Worm (Caenorhabditis elegans) whole organism, L3 larva: ENCODE results near the gene bgal-2.

Experiments
- R02D3.7 ChIP-seq: fragments of 150-350 bp; optimal IDR thresholded peaks from 2 replicates; lab custom pipeline; 2014; ENCODE audit warnings: missing biosample characterization, missing genetic modification characterization
- ZK546.5 ChIP-seq: sonication (generic microtip); optimal IDR thresholded peaks from 2 replicates; lab custom pipeline; 2017; ENCODE audit warnings: missing biosample characterization, missing genetic modification characterization
- ceh-16 ChIP-seq: sonication (generic microtip); optimal IDR thresholded peaks from 2 replicates; lab custom pipeline; 2017; ENCODE audit warnings: missing biosample characterization, missing genetic modification characterization
- ceh-82 ChIP-seq: fragments of 150-350 bp; optimal IDR thresholded peaks from 2 replicates; lab custom pipeline; 2014; ENCODE audit warnings: missing biosample characterization, missing genetic modification characterization
- ceh-9 ChIP-seq: sonication (generic microtip); optimal IDR thresholded peaks from 2 replicates; lab custom pipeline; 2018; ENCODE audit warnings: missing biosample characterization, missing genetic modification characterization
- daf-12 ChIP-seq: fragments of 150-350 bp; optimal IDR thresholded peaks from 2 replicates; lab custom pipeline; 2014; ENCODE audit warnings: missing biosample characterization, missing genetic modification reagents, missing genetic modification characterization
- egl-27 ChIP-seq: sonication (generic microtip); optimal IDR thresholded peaks from 4 replicates; lab custom pipeline; 2017; ENCODE audit warnings: missing biosample characterization, missing genetic modification reagents, missing genetic modification characterization
- egl-5 ChIP-seq: fragments of 150-350 bp; optimal IDR thresholded peaks from 2 replicates; lab custom pipeline; 2017; ENCODE audit warnings: missing biosample characterization, missing genetic modification reagents, missing genetic modification characterization, inconsistent platforms
- elt-1 ChIP-seq: fragments of 150-350 bp; optimal IDR thresholded peaks from 2 replicates; lab custom pipeline; 2014; ENCODE audit warnings: missing biosample characterization, missing genetic modification characterization
- elt-2 ChIP-seq: sonication (generic microtip); optimal IDR thresholded peaks from 2 replicates; lab custom pipeline; 2016; ENCODE audit warnings: missing genetic modification reagents, mild to moderate bottlenecking, missing genetic modification characterization, missing compliant biosample characterization
- elt-3 ChIP-seq, 3 experiments: fragments of 150-350 bp in 1 of 3; sonication (generic microtip) in 2 of 3; optimal IDR thresholded peaks; 2 replicates in 2 of 3; 4 replicates in 1 of 3; lab custom pipeline; 2014 to 2017; ENCODE audit warnings: missing biosample characterization in 3 of 3, missing genetic modification characterization in 3 of 3
- eor-1 ChIP-seq, 2 experiments: fragments of 150-350 bp; optimal IDR thresholded peaks; 2 replicates each; lab custom pipeline; 2014 to 2018; ENCODE audit warnings: missing biosample characterization in 2 of 2, missing genetic modification characterization in 2 of 2
- fkh-10 ChIP-seq: sonication (generic microtip); optimal IDR thresholded peaks from 2 replicates; lab custom pipeline; 2017; ENCODE audit warnings: missing biosample characterization, missing genetic modification reagents, missing genetic modification characterization
- fkh-2 ChIP-seq: fragments of 150-350 bp; optimal IDR thresholded peaks from 2 replicates; lab custom pipeline; 2014; ENCODE audit warnings: missing biosample characterization, missing genetic modification reagents, missing genetic modification characterization
- fos-1 ChIP-seq: fragments of 150-350 bp; optimal IDR thresholded peaks from 2 replicates; lab custom pipeline; 2014; ENCODE audit warnings: missing biosample characterization, missing genetic modification characterization
- hmg-11 ChIP-seq: sonication (generic microtip); optimal IDR thresholded peaks from 2 replicates; lab custom pipeline; 2016; ENCODE audit warnings: missing genetic modification characterization, missing compliant biosample characterization
- jun-1 ChIP-seq: fragments of 150-350 bp; optimal IDR thresholded peaks from 2 replicates; lab custom pipeline; 2014; ENCODE audit warnings: missing biosample characterization, missing genetic modification reagents, missing genetic modification characterization
- lin-15B ChIP-seq: fragments of 150-350 bp; optimal IDR thresholded peaks from 2 replicates; lab custom pipeline; 2014; ENCODE audit warnings: missing biosample characterization, missing genetic modification characterization
- lin-39 ChIP-seq: fragments of 150-350 bp; optimal IDR thresholded peaks from 2 replicates; lab custom pipeline; 2018; ENCODE audit warnings: missing biosample characterization, missing genetic modification reagents, missing genetic modification characterization
- lsy-12 ChIP-seq: sonication (generic microtip); optimal IDR thresholded peaks from 2 replicates; lab custom pipeline; 2016; ENCODE audit warnings: mild to moderate bottlenecking, missing genetic modification characterization, missing compliant biosample characterization
- mdl-1 ChIP-seq: fragments of 150-350 bp; optimal IDR thresholded peaks from 2 replicates; lab custom pipeline; 2014; ENCODE audit warnings: missing biosample characterization, missing genetic modification characterization
- mml-1 ChIP-seq: fragments of 150-350 bp; sonication (generic microtip); optimal IDR thresholded peaks from 3 replicates; lab custom pipeline; 2014; ENCODE audit warnings: missing biosample characterization, missing genetic modification characterization
- nfya-1 ChIP-seq: sonication (generic microtip); optimal IDR thresholded peaks from 2 replicates; lab custom pipeline; 2017; ENCODE audit warnings: missing genetic modification characterization, mild to moderate bottlenecking, missing compliant biosample characterization, antibody characterized with exemption, moderate library complexity; ENCODE audit not compliant: insufficient read depth
- nhr-11 ChIP-seq: fragments of 150-350 bp; optimal IDR thresholded peaks from 2 replicates; lab custom pipeline; 2014; ENCODE audit warnings: missing biosample characterization, missing genetic modification characterization
- nhr-12 ChIP-seq: fragments of 150-350 bp; optimal IDR thresholded peaks from 2 replicates; lab custom pipeline; 2014; ENCODE audit warnings: missing biosample characterization, missing genetic modification characterization
- nhr-23 ChIP-seq: fragments of 150-350 bp; optimal IDR thresholded peaks from 2 replicates; lab custom pipeline; 2014; ENCODE audit warnings: missing biosample characterization, missing genetic modification reagents, missing genetic modification characterization
- nhr-237 ChIP-seq: fragments of 150-350 bp; optimal IDR thresholded peaks from 2 replicates; lab custom pipeline; 2014; ENCODE audit warnings: missing biosample characterization, missing genetic modification characterization
- nhr-25 ChIP-seq: sonication (generic microtip); optimal IDR thresholded peaks from 2 replicates; lab custom pipeline; 2017; ENCODE audit warnings: missing biosample characterization, missing genetic modification characterization
- nhr-28 ChIP-seq: fragments of 150-350 bp; optimal IDR thresholded peaks from 2 replicates; lab custom pipeline; 2014; ENCODE audit warnings: missing biosample characterization, missing genetic modification characterization
- nhr-43 ChIP-seq: sonication (generic microtip); optimal IDR thresholded peaks from 2 replicates; lab custom pipeline; 2016; ENCODE audit warnings: mild to moderate bottlenecking, missing genetic modification characterization, missing compliant biosample characterization; ENCODE audit not compliant: poor library complexity, severe bottlenecking
- nhr-67 ChIP-seq: fragments of 150-350 bp; optimal IDR thresholded peaks from 2 replicates; lab custom pipeline; 2014; ENCODE audit warnings: missing biosample characterization, missing genetic modification characterization
- nhr-76 ChIP-seq: fragments of 150-350 bp; sonication (generic microtip); optimal IDR thresholded peaks from 5 replicates; lab custom pipeline; 2014; ENCODE audit warnings: missing biosample characterization, missing genetic modification characterization
- nhr-77 ChIP-seq: fragments of 150-350 bp; optimal IDR thresholded peaks from 2 replicates; lab custom pipeline; 2014; ENCODE audit warnings: missing biosample characterization, missing genetic modification characterization
- pha-4 ChIP-seq: fragments of 150-350 bp; optimal IDR thresholded peaks from 2 replicates; lab custom pipeline; 2014; ENCODE audit warnings: missing biosample characterization, missing genetic modification reagents, missing genetic modification characterization
- pqm-1 ChIP-seq: fragments of 150-350 bp; optimal IDR thresholded peaks from 2 replicates; lab custom pipeline; 2017; ENCODE audit warnings: missing biosample characterization, missing genetic modification characterization, inconsistent platforms
- sea-2 ChIP-seq: fragments of 150-350 bp; sonication (generic microtip); optimal IDR thresholded peaks from 4 replicates; lab custom pipeline; 2014; ENCODE audit warnings: missing biosample characterization, missing genetic modification reagents, missing genetic modification characterization
- skn-1 ChIP-seq: fragments of 150-350 bp; optimal IDR thresholded peaks from 2 replicates; lab custom pipeline; 2014; ENCODE audit warnings: missing biosample characterization, missing genetic modification characterization
- snpc-4 ChIP-seq: fragments of 150-350 bp; optimal IDR thresholded peaks from 2 replicates; lab custom pipeline; 2014; ENCODE audit warnings: missing biosample characterization, missing genetic modification characterization
- unc-39 ChIP-seq: sonication (generic microtip); optimal IDR thresholded peaks from 4 replicates; lab custom pipeline; 2017; ENCODE audit warnings: missing biosample characterization, missing genetic modification characterization
- unc-62 ChIP-seq: fragments of 150-350 bp; sonication (generic microtip); optimal IDR thresholded peaks from 4 replicates; lab custom pipeline; 2014; ENCODE audit warnings: missing biosample characterization, missing genetic modification reagents, missing genetic modification characterization
- zag-1 ChIP-seq: fragments of 150-350 bp; optimal IDR thresholded peaks from 2 replicates; lab custom pipeline; 2014; ENCODE audit warnings: missing biosample characterization, missing genetic modification characterization
- ztf-11 ChIP-seq: fragments of 150-350 bp; optimal IDR thresholded peaks from 2 replicates; lab custom pipeline; 2014; ENCODE audit warnings: missing biosample characterization, missing genetic modification characterization
- ztf-4 ChIP-seq: fragments of 150-350 bp; optimal IDR thresholded peaks from 2 replicates; lab custom pipeline; 2014; ENCODE audit warnings: missing biosample characterization, missing genetic modification characterization

Gene bgal-2

ce11 chrX:6738535-6738934, 45.7 kb upstream of the bgal-2 start:
- TF ChIP-seq elt-2 (tag; lab: Kevin White, UChicago) = peak; percentile 43
- peak; percentile 5 for TF ChIP-seq elt-1 (tag; lab: Kevin White, UChicago)
- TF ChIP-seq nhr-11 = no peak
- TF ChIP-seq ceh-9 = no peak

ce11 chrX:6739034-6740008, 44.9 kb upstream of the bgal-2 start:
- TF ChIP-seq nhr-43 (tag; lab: Kevin White, UChicago) = peak; percentile 79
- peak; percentile 41 for TF ChIP-seq pqm-1
- no peak for TF ChIP-seq nhr-12 (tag; lab: Kevin White, UChicago)
- TF ChIP-seq nhr-23 (tag; lab: Kevin White, UChicago) = peak; percentile 64
- TF ChIP-seq lin-39 (tag; lab: Kevin White, UChicago) = peak; percentile 21
- peak; percentile 76 for TF ChIP-seq elt-2 (tag; lab: Kevin White, UChicago)
- TF ChIP-seq egl-5 (tag; lab: Kevin White, UChicago) = peak; percentile 60
- TF ChIP-seq unc-62 (GFP tag; lab: Kevin White, UChicago) = no peak
- peak; percentile 35 for TF ChIP-seq jun-1 (tag; lab: Kevin White, UChicago)
- no peak for TF ChIP-seq ceh-16
- peak; percentile 89 for TF ChIP-seq nhr-25 (tag; lab: Kevin White, UChicago)
- peak; percentile 65 for TF ChIP-seq nfya-1 (tag; lab: Kevin White, UChicago)
- peak; percentile 88 for TF ChIP-seq mdl-1 (tag; lab: Kevin White, UChicago)

DNA sequence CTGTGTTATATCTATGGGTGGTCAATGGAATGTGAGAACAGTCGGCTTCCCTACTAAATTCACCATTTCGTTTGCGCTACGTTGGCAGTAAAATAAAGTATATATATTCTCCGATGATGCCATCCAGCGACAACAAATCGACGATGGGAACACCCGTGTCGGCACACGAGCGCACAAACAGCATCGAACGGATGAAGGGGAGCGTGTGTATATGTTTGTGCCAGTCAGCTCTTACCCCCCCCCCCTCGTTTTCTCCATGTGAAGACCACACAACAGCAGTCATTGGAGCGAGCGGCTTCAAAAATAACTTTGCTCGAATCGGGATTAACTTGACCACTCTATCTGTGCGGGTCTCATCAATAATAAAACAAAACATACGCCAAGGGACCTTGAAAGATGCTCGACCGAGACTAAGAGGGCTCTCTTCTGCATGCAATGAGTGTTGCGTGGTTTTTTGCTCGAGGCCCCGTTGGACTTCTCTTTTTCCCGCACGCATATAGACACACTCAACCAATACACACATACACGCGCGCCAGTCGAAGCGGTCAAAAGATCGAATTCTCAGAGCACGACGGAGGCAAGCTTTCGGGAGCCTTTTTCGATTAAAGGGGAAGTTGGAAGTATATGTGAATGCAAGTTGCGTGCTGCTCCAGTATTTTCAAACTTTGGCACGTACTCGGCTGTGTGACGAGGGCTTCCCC, 43.8 kb upstream of the bgal-2 start:
- TF ChIP-seq pha-4 (tag; lab: Kevin White, UChicago) (peak; percentile 0), mml-1 (tag; lab: Kevin White, UChicago) (no peak), egl-5 (tag; lab: Kevin White, UChicago) (no peak), zag-1 (tag; lab: Kevin White, UChicago) (no peak), nhr-67 (tag; lab: Kevin White, UChicago) (no peak), nhr-12 (tag; lab: Kevin White, UChicago) (no peak), nhr-43 (tag; lab: Kevin White, UChicago) (no peak), unc-39 (tag; lab: Kevin White, UChicago) (no peak), ztf-4 (tag; lab: Kevin White, UChicago) (no peak), ceh-16 (no peak), snpc-4 (tag; lab: Kevin White, UChicago) (no peak), nfya-1 (tag; lab: Kevin White, UChicago) (peak; percentile 49), lsy-12 (tag; lab: Kevin White, UChicago) (no peak), elt-3 (tag; optimal IDR thresholded peaks at IDR 0.05; lab: Kevin White, UChicago) (no peak), nhr-28 (tag; lab: Kevin White, UChicago) (no peak), R02D3.7 (tag; lab: Kevin White, UChicago) (no peak), ceh-82 (tag; lab: Kevin White, UChicago) (no peak), sea-2 (GFP tag; lab: Kevin White, UChicago) (no peak), daf-12 (no peak), eor-1 (tag; optimal IDR thresholded peaks at IDR 0.05; lab: Kevin White, UChicago) (no peak), unc-62 (GFP tag; lab: Kevin White, UChicago) (peak; percentile 19), fos-1 (no peak), jun-1 (tag; lab: Kevin White, UChicago) (no peak), lin-15B (tag; lab: Kevin White, UChicago) (no peak), nhr-76 (tag; lab: Kevin White, UChicago) (no peak), elt-1 (tag; lab: Kevin White, UChicago) (no peak), skn-1 (no peak), ztf-11 (tag; lab: Kevin White, UChicago) (no peak), ZK546.5 (tag; lab: Kevin White, UChicago) (no peak), fkh-10 (GFP tag; lab: Kevin White, UChicago) (peak; percentile 7), nhr-25 (tag; lab: Kevin White, UChicago) (no peak), egl-27 (no peak), lin-39 (tag; lab: Kevin White, UChicago) (peak; percentile 42), nhr-77 (no peak), mdl-1 (tag; lab: Kevin White, UChicago) (peak; percentile 95), fkh-2 (tag; lab: Kevin White, UChicago) (no peak), nhr-237 (tag; lab: Kevin White, UChicago) (no peak), nhr-23 (tag; lab: Kevin White, UChicago) (no peak), hmg-11 (tag; lab: Kevin White, UChicago) (peak; percentile 38), elt-2 (tag; lab: Kevin White, UChicago) (no peak), pqm-1 (no peak), ceh-9 (no peak)
